Worm (Caenorhabditis elegans): ENCODE results near the gene jmjd-1.2.

DNA sequence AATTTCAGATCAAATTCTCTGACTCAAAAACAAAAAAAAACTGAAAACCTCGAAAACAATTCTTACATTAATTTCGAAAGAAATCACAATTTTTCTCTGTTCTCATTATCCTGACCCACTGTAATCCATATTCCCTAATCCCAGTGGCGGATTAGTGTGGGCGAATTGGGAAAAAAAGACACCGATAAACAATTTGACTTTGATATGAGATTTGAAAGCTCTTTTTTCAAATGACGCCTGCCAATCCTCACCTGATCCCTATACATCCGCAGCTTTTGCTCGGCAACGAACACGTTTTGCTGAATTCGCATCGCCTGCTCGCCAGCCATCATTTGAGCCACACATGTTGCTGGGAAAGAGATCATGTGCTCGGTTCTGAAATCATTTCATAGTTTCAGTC, 49.1 kb upstream of the jmjd-1.2 start:
- TF ChIP-seq fkh-10 (GFP tag; optimal IDR thresholded peaks at IDR 0.05) (no peak), hlh-30 (tag; optimal IDR thresholded peaks at IDR 0.05; ENCODE audit: insufficient read depth) (no peak), ceh-9 (tag; optimal IDR thresholded peaks at IDR 0.05) (no peak), ceh-6 (GFP tag; optimal IDR thresholded peaks at IDR 0.05) (no peak), ceh-18 (tag; optimal IDR thresholded peaks at IDR 0.05) (no peak)
